Worm (Caenorhabditis elegans): ENCODE measurements around the gene pals-28.

The pals-28 gene

DNA sequence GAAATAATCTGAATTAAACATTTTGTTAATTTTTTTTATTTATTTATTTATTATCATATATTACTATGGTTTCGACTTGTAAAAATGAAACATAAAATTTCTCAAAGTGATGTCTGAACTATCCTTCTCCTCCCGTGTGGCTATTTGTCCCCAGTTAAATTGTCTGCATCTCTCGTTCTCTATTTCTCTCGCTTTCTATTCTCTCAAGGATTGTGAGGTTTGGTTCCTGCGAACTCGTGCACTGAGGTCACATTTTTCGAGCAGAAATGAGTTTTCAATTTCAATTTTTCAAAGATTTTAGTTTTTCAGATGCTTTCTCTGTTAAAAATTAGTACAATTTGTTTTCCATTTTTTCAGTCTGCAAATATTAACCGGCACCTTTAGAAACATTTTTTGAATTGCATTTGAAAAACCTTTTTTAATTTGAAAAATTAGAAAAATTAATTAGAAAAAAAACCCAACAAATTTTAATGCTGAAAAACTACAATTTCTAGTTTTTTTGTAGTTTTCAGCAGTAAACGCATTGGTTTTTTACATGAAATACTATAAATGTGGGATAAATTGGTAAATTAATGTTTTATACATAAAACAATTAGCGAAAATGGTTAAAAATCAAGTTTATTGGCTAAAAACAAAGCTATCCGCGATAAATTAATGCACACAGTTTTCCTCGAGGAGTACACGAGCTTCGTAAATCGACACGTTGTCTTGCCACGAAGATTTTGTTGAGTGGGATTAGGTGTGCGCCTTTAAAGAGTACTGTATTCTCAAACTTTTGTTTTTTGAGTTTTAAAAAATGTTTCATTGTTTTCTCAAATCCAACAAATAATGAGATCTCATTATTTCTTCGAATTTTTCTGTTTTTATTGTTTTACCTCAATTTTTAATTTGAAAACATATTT lies 27.8 kb downstream of the pals-28 start (continued):
- peak; percentile 60 for TF ChIP-seq nhr-47 (tag; optimal IDR thresholded peaks at IDR 0.05)
- TF ChIP-seq dpl-1 (GFP tag; optimal IDR thresholded peaks at IDR 0.05): peak; percentile 2 to 41 (median 4)
- TF ChIP-seq vab-15 (tag; optimal IDR thresholded peaks at IDR 0.05): no peak
- peak; percentile 10 for TF ChIP-seq skn-1 (tag; optimal IDR thresholded peaks at IDR 0.05)
- no peak for TF ChIP-seq fkh-8 (tag; optimal IDR thresholded peaks at IDR 0.05)
- peak; percentile 3 for TF ChIP-seq unc-130 (tag; optimal IDR thresholded peaks at IDR 0.05)
- TF ChIP-seq xbp-1 (tag; optimal IDR thresholded peaks at IDR 0.05): peak; percentile 29
- no peak for TF ChIP-seq unc-30 (tag; optimal IDR thresholded peaks at IDR 0.05)
- TF ChIP-seq mdl-1 (tag; optimal IDR thresholded peaks at IDR 0.05): peak in 1 of 2 experiments; percentile 43
- TF ChIP-seq snu-23 (GFP tag; optimal IDR thresholded peaks at IDR 0.05): peak; percentile 78
- peak; percentile 26 to 33 for TF ChIP-seq efl-1 (optimal IDR thresholded peaks at IDR 0.05)
- peak in 1 of 2 experiments; percentile 28 for TF ChIP-seq efl-1 (GFP tag; optimal IDR thresholded peaks at IDR 0.05 in 1 of 2)
- TF ChIP-seq lin-35 (GFP tag; optimal IDR thresholded peaks at IDR 0.05): peak; percentile 6 to 41
- TF ChIP-seq ceh-63 (GFP tag; optimal IDR thresholded peaks at IDR 0.05): no peak
- TF ChIP-seq efl-3 (GFP tag; optimal IDR thresholded peaks at IDR 0.05): no peak
- peak; percentile 39 for TF ChIP-seq nhr-90 (tag; optimal IDR thresholded peaks at IDR 0.05; ENCODE audit: poor library complexity)
- no peak for TF ChIP-seq nhr-12 (tag; optimal IDR thresholded peaks at IDR 0.05)
- TF ChIP-seq nhr-85 (tag): peak; percentile 80
- TF ChIP-seq F16B12.6 (tag; optimal IDR thresholded peaks at IDR 0.05): peak; percentile 19
- TF ChIP-seq tbx-2 (tag; optimal IDR thresholded peaks at IDR 0.05): peak; percentile 42
- peak; percentile 64 for TF ChIP-seq dsc-1 (tag; optimal IDR thresholded peaks at IDR 0.05)
- no peak for TF ChIP-seq lin-15B (tag; optimal IDR thresholded peaks at IDR 0.05)
- TF ChIP-seq egl-27 (tag; optimal IDR thresholded peaks at IDR 0.05): peak in 1 of 2 experiments; percentile 36

DNA sequence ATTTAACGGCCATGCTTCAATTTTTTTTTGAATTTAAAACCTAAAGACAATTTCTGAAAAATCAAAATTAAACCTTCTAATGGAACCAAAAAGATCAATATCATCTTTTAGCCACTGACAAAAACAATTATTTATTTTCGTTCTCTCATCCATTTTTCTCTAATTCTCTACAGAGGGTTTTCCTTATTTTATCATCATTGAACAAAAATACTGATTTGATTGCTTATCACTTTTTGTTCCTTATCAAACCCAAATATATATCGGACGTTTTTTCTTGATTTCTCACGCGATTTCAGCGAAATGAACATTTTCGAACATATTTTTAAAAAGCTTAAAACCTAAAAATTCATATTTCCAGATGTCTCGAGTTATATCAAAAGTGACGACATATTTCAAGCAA lies 28.5 kb downstream of the pals-28 start, which contains the start of gene mpc-1:
mpc-1 (plus strand) TSS at position 359 of the 400 bp plus-strand sequence.
- TF ChIP-seq nhr-76 (tag; optimal IDR thresholded peaks at IDR 0.05) (no peak), skn-1 (tag; optimal IDR thresholded peaks at IDR 0.05) (peak; percentile 25), aly-2 (tag; optimal IDR thresholded peaks at IDR 0.05) (no peak), tlp-1 (tag; optimal IDR thresholded peaks at IDR 0.05) (no peak), C16A3.4 (tag; optimal IDR thresholded peaks at IDR 0.05) (no peak), hlh-17 (GFP tag; optimal IDR thresholded peaks at IDR 0.05; ENCODE audit: borderline replicate concordance) (no peak), F16B12.6 (tag; optimal IDR thresholded peaks at IDR 0.05) (no peak), ceh-8 (GFP tag; optimal IDR thresholded peaks at IDR 0.05) (no peak), nhr-71 (tag; optimal IDR thresholded peaks at IDR 0.05) (peak; percentile 53), blmp-1 (tag; optimal IDR thresholded peaks at IDR 0.05) (peak; percentile 44), unc-130 (tag; optimal IDR thresholded peaks at IDR 0.05) (no peak), lin-15B (tag; optimal IDR thresholded peaks at IDR 0.05) (no peak), ceh-90 (tag; optimal IDR thresholded peaks at IDR 0.05) (no peak), nhr-11 (tag; optimal IDR thresholded peaks at IDR 0.05) (no peak), elt-3 (tag; optimal IDR thresholded peaks at IDR 0.05) (peak in 4 of 6 experiments; percentile 9 to 96 (median 52)), mef-2 (tag; optimal IDR thresholded peaks at IDR 0.05) (no peak), jun-1 (tag; optimal IDR thresholded peaks at IDR 0.05) (no peak), aha-1 (tag; optimal IDR thresholded peaks at IDR 0.05) (no peak), grh-1 (GFP tag; IDR thresholded peaks at IDR 0.05) (no peak), ceh-63 (GFP tag; optimal IDR thresholded peaks at IDR 0.05) (no peak), vab-15 (tag; optimal IDR thresholded peaks at IDR 0.05) (no peak), sptf-1 (tag; optimal IDR thresholded peaks at IDR 0.05) (no peak), zip-4 (GFP tag; optimal IDR thresholded peaks at IDR 0.05) (no peak), lin-35 (GFP tag; optimal IDR thresholded peaks at IDR 0.05) (peak in 1 of 2 experiments; percentile 24), fos-1 (tag; optimal IDR thresholded peaks at IDR 0.05) (no peak), lin-13 (GFP tag; optimal IDR thresholded peaks at IDR 0.05) (no peak), fkh-10 (GFP tag; optimal IDR thresholded peaks at IDR 0.05) (no peak), ztf-4 (tag; optimal IDR thresholded peaks at IDR 0.05) (no peak), nhr-28 (tag; optimal IDR thresholded peaks at IDR 0.05) (no peak), C04F5.9 (tag; optimal IDR thresholded peaks at IDR 0.05) (no peak), ets-5 (GFP tag; IDR thresholded peaks at IDR 0.05) (no peak), nhr-12 (tag; optimal IDR thresholded peaks at IDR 0.05) (no peak), dsc-1 (tag; optimal IDR thresholded peaks at IDR 0.05) (no peak), pag-3 (tag; optimal IDR thresholded peaks at IDR 0.05; ENCODE audit: borderline replicate concordance, insufficient read depth) (no peak), unc-86 (tag; optimal IDR thresholded peaks at IDR 0.05) (no peak), unc-62 (GFP tag; optimal IDR thresholded peaks at IDR 0.05) (no peak)

Measured in whole organism, L1 larva.